Fruit fly (Drosophila melanogaster): ENCODE data around the gene jp.

jp gene

dm6 chr2L:9542578-9542977, 24.0 kb downstream of the jp start, which contains the start of gene Cpr30B:
Gene Cpr30B, plus strand, starts transcription at chr2L:9542878.
- TF ChIP-seq cic (GFP tag; optimal IDR thresholded peaks at IDR 0.05), result no peak
- no peak for TF ChIP-seq bab1 (GFP tag; optimal IDR thresholded peaks at IDR 0.05)
- TF ChIP-seq Crg-1 (GFP tag; optimal IDR thresholded peaks at IDR 0.05), result no peak
- TF ChIP-seq CG1620 (GFP tag; optimal IDR thresholded peaks at IDR 0.05), result no peak
- TF ChIP-seq CG33017 (tag; optimal IDR thresholded peaks at IDR 0.05), result no peak
- no peak for TF ChIP-seq CG5204 (GFP tag; optimal IDR thresholded peaks at IDR 0.05)
- no peak for TF ChIP-seq Hr96 (GFP tag; optimal IDR thresholded peaks at IDR 0.05)
- TF ChIP-seq kay (GFP tag; ENCODE audit: borderline replicate concordance), result no peak
- no peak for TF ChIP-seq Clk (GFP tag; optimal IDR thresholded peaks at IDR 0.05)
- no peak for TF ChIP-seq CG11617 (GFP tag; optimal IDR thresholded peaks at IDR 0.05)
- no peak for TF ChIP-seq CG7101 (tag; optimal IDR thresholded peaks at IDR 0.05)
- TF ChIP-seq cnc (optimal IDR thresholded peaks at IDR 0.05), result no peak
- TF ChIP-seq CG14711 (tag; optimal IDR thresholded peaks at IDR 0.05), result no peak
- no peak for TF ChIP-seq CG7045 (GFP tag; optimal IDR thresholded peaks at IDR 0.05)
- no peak for TF ChIP-seq tj (GFP tag; optimal IDR thresholded peaks at IDR 0.05)

- TF ChIP-seq kay (GFP tag; ENCODE audit: borderline replicate concordance), result no peak
- TF ChIP-seq CG14711 (tag; optimal IDR thresholded peaks at IDR 0.05), result peak; percentile 1
- TF ChIP-seq CG7101 (tag; optimal IDR thresholded peaks at IDR 0.05), result no peak
- no peak for TF ChIP-seq Clk (GFP tag; optimal IDR thresholded peaks at IDR 0.05)
- TF ChIP-seq bab1 (GFP tag; optimal IDR thresholded peaks at IDR 0.05), result peak; percentile 40
Measured at dm6 chr2L:9539988-9540573, 26.5 kb downstream of the jp start, which contains the start of gene CG17855. Gene CG17855, plus strand, starts transcription at chr2L:9540523.

dm6 chr2L:9529858-9530378, 36.6 kb downstream of the jp start:
- no peak for TF ChIP-seq CG1620 (GFP tag; optimal IDR thresholded peaks at IDR 0.05)
- no peak for TF ChIP-seq cnc (optimal IDR thresholded peaks at IDR 0.05)
- peak; percentile 11 for TF ChIP-seq CG7101 (tag; optimal IDR thresholded peaks at IDR 0.05)
- TF ChIP-seq CG14711 (tag; optimal IDR thresholded peaks at IDR 0.05), result no peak
- no peak for TF ChIP-seq Mnt (GFP tag; optimal IDR thresholded peaks at IDR 0.05)
- TF ChIP-seq pad (GFP tag; optimal IDR thresholded peaks at IDR 0.05), result no peak
- TF ChIP-seq CG11617 (GFP tag; optimal IDR thresholded peaks at IDR 0.05), result peak; percentile 29
- TF ChIP-seq ovo (GFP tag; optimal IDR thresholded peaks at IDR 0.05), result no peak
- no peak for TF ChIP-seq toe (GFP tag; optimal IDR thresholded peaks at IDR 0.05)
- TF ChIP-seq CG33017 (tag; optimal IDR thresholded peaks at IDR 0.05), result peak; percentile 27
- TF ChIP-seq CG12768 (GFP tag; optimal IDR thresholded peaks at IDR 0.05), result peak; percentile 26
- TF ChIP-seq CG7045 (GFP tag; optimal IDR thresholded peaks at IDR 0.05), result no peak
- TF ChIP-seq CG5204 (GFP tag; optimal IDR thresholded peaks at IDR 0.05), result no peak
- TF ChIP-seq tj (GFP tag; optimal IDR thresholded peaks at IDR 0.05), result no peak
- no peak for TF ChIP-seq Clk (GFP tag; optimal IDR thresholded peaks at IDR 0.05)
- peak; percentile 77 for TF ChIP-seq cic (GFP tag; optimal IDR thresholded peaks at IDR 0.05)
- no peak for TF ChIP-seq Crg-1 (GFP tag; optimal IDR thresholded peaks at IDR 0.05)
- no peak for TF ChIP-seq Hr96 (GFP tag; optimal IDR thresholded peaks at IDR 0.05)
- peak; percentile 67 for TF ChIP-seq kay (GFP tag; ENCODE audit: borderline replicate concordance)
- TF ChIP-seq bab1 (GFP tag; optimal IDR thresholded peaks at IDR 0.05), result no peak

- TF ChIP-seq CG12768 (GFP tag; optimal IDR thresholded peaks at IDR 0.05) (no peak), kay (GFP tag; ENCODE audit: borderline replicate concordance) (no peak), cnc (optimal IDR thresholded peaks at IDR 0.05) (no peak), Clk (GFP tag; optimal IDR thresholded peaks at IDR 0.05) (no peak), cic (GFP tag; optimal IDR thresholded peaks at IDR 0.05) (no peak), CG1620 (GFP tag; optimal IDR thresholded peaks at IDR 0.05) (no peak), bab1 (GFP tag; optimal IDR thresholded peaks at IDR 0.05) (no peak), Mnt (GFP tag; optimal IDR thresholded peaks at IDR 0.05) (no peak), CG33017 (tag; optimal IDR thresholded peaks at IDR 0.05) (no peak), ovo (GFP tag; optimal IDR thresholded peaks at IDR 0.05) (no peak)
Measured at dm6 chr2L:9528215-9528614, 38.3 kb downstream of the jp start, which contains the start of gene CG31883. Gene CG31883, plus strand, starts transcription at chr2L:9528515.

DNA sequence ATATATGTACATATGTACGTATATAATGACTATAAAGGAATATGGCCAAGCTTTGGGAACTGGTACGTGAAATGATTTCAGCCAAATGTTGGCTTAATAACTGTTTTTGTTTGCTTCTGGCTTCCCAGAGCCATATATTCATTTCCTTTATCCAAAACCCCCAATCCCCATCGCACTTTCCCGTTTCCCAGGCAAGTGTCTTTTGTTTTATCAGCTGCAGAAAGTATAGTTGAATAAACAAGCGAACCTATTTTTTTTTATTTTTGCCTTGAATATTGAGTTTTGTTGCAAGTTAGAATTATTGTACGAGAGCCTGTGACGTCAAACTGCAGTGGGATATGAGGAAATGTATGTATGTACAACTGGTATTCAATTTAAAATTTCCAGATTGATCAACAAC, 40.0 kb downstream of the jp start:
- TF ChIP-seq cic (GFP tag; optimal IDR thresholded peaks at IDR 0.05) (peak; percentile 81), toe (GFP tag; optimal IDR thresholded peaks at IDR 0.05) (no peak), CG7101 (tag; optimal IDR thresholded peaks at IDR 0.05) (peak; percentile 39), CG7045 (GFP tag; optimal IDR thresholded peaks at IDR 0.05) (peak; percentile 43), cnc (optimal IDR thresholded peaks at IDR 0.05) (no peak), CG33017 (tag; optimal IDR thresholded peaks at IDR 0.05) (peak; percentile 24), Clk (GFP tag; optimal IDR thresholded peaks at IDR 0.05) (no peak), CG12768 (GFP tag; optimal IDR thresholded peaks at IDR 0.05) (peak; percentile 60), bab1 (GFP tag; optimal IDR thresholded peaks at IDR 0.05) (no peak), Mnt (GFP tag; optimal IDR thresholded peaks at IDR 0.05) (peak; percentile 3), ovo (GFP tag; optimal IDR thresholded peaks at IDR 0.05) (peak; percentile 23), CG11617 (GFP tag; optimal IDR thresholded peaks at IDR 0.05) (peak; percentile 21), pad (GFP tag; optimal IDR thresholded peaks at IDR 0.05) (peak; percentile 16), CG14711 (tag; optimal IDR thresholded peaks at IDR 0.05) (peak; percentile 11), Crg-1 (GFP tag; optimal IDR thresholded peaks at IDR 0.05) (peak; percentile 47), kay (GFP tag; ENCODE audit: borderline replicate concordance) (peak; percentile 1)

DNA sequence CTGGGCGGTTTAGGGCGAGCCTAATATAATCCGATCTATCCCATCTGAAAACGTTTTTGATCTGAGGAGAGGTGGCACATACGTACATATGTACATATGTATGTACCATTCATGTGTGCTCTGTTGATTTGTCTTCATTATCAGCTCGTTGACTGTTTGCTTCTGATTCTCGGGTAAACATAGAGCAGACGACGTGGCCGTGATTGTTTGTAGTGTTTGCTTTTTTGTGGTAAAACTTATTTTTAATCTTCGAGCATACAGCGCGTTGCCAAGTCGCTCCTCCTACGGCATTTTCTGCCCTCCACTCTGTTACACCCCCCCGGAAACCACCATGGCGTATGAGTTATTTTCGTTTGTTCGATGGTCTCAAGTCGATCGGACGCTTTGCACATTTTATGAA, 40.8 kb downstream of the jp start:
- TF ChIP-seq Hr96 (GFP tag; optimal IDR thresholded peaks at IDR 0.05) (peak; percentile 14), CG5204 (GFP tag; optimal IDR thresholded peaks at IDR 0.05) (no peak), Mnt (GFP tag; optimal IDR thresholded peaks at IDR 0.05) (peak; percentile 50), CG12768 (GFP tag; optimal IDR thresholded peaks at IDR 0.05) (peak; percentile 62), cnc (optimal IDR thresholded peaks at IDR 0.05) (no peak), bab1 (GFP tag; optimal IDR thresholded peaks at IDR 0.05) (no peak), toe (GFP tag; optimal IDR thresholded peaks at IDR 0.05) (no peak), ovo (GFP tag; optimal IDR thresholded peaks at IDR 0.05) (peak; percentile 49), CG11617 (GFP tag; optimal IDR thresholded peaks at IDR 0.05) (peak; percentile 40), tj (GFP tag; optimal IDR thresholded peaks at IDR 0.05) (no peak), kay (GFP tag; ENCODE audit: borderline replicate concordance) (peak; percentile 39), CG7045 (GFP tag; optimal IDR thresholded peaks at IDR 0.05) (peak; percentile 74), CG1620 (GFP tag; optimal IDR thresholded peaks at IDR 0.05) (no peak), pad (GFP tag; optimal IDR thresholded peaks at IDR 0.05) (peak; percentile 38), Clk (GFP tag; optimal IDR thresholded peaks at IDR 0.05) (no peak), cic (GFP tag; optimal IDR thresholded peaks at IDR 0.05) (peak; percentile 91), CG14711 (tag; optimal IDR thresholded peaks at IDR 0.05) (peak; percentile 18), Crg-1 (GFP tag; optimal IDR thresholded peaks at IDR 0.05) (peak; percentile 77), CG33017 (tag; optimal IDR thresholded peaks at IDR 0.05) (peak; percentile 17), CG7101 (tag; optimal IDR thresholded peaks at IDR 0.05) (peak; percentile 71)
